Worm (Caenorhabditis elegans) whole organism, L4 larva: Measurements from ENCODE around the gene fbxc-52.
A peak's percentile ranks its signal among the peaks of the same experiment; 100 is the strongest.
"Not testable (repeated sequence)": the region's sequence is repeated elsewhere in the genome, so short reads cannot be mapped to it uniquely, and the experiment has no call there.

ENCODE experiments used
- F26F4.8 ChIP-seq: fragments of 200-800 bp; sonication (Bioruptor generic); conservative IDR thresholded peaks from 2 replicates; pipeline ENCODE4 v1.3.6; 2022; ENCODE audit warnings: missing genetic modification characterization, missing compliant biosample characterization
- hif-1 ChIP-seq, 2 experiments: sonication (generic microtip); optimal IDR thresholded peaks; 2 replicates each; lab custom pipeline; 2016 to 2017; ENCODE audit warnings: missing compliant biosample characterization in 2 of 2, missing genetic modification characterization in 2 of 2, missing genetic modification reagents in 2 of 2, missing genotype in 2 of 2, mild to moderate bottlenecking in 1 of 2
- hlh-11 ChIP-seq: fragments of 200-800 bp; sonication (Bioruptor generic); optimal IDR thresholded peaks from 2 replicates; lab custom pipeline; 2018; ENCODE audit warnings: mild to moderate bottlenecking, missing genetic modification characterization, missing compliant biosample characterization
- hlh-30 ChIP-seq: sonication (generic microtip); optimal IDR thresholded peaks from 2 replicates; lab custom pipeline; 2017; ENCODE audit warnings: antibody characterized with exemption, mild to moderate bottlenecking, missing genetic modification characterization, missing compliant biosample characterization; ENCODE audit not compliant: insufficient read depth
- nhr-102 ChIP-seq: sonication (generic microtip); optimal IDR thresholded peaks from 2 replicates; lab custom pipeline; 2016; ENCODE audit warnings: mild to moderate bottlenecking, missing genetic modification characterization, moderate library complexity, missing compliant biosample characterization
- nhr-25 ChIP-seq: sonication (generic microtip); optimal IDR thresholded peaks from 2 replicates; lab custom pipeline; 2017; ENCODE audit warnings: missing genetic modification characterization, mild to moderate bottlenecking, missing compliant biosample characterization, antibody characterized with exemption, moderate library complexity, borderline replicate concordance; ENCODE audit not compliant: insufficient read depth
- nhr-76 ChIP-seq: fragments of 150-350 bp; optimal IDR thresholded peaks from 2 replicates; lab custom pipeline; 2014; ENCODE audit warnings: missing biosample characterization, missing genetic modification characterization
- unc-62 ChIP-seq, 3 experiments: fragments of 150-350 bp in 1 of 3; sonication (generic microtip); optimal IDR thresholded peaks in 2 of 3; peaks in 1 of 3; 1 replicate in 1 of 3; 2 replicates in 2 of 3; lab custom pipeline; 2014 to 2017; ENCODE audit warnings: missing biosample characterization in 3 of 3, missing genetic modification characterization in 3 of 3, missing genetic modification reagents in 3 of 3, missing genotype in 1 of 3
- zip-2 ChIP-seq: fragments of 150-350 bp; optimal IDR thresholded peaks from 2 replicates; lab custom pipeline; 2014; ENCODE audit warnings: missing biosample characterization, missing genetic modification characterization

The fbxc-52 gene

ce11 chrII:3761599-3761998 lies 44.5 kb downstream of the fbxc-52 start, which contains the start of gene T24E12.6:
TSS of gene T24E12.6 (minus strand) at chrII:3761699.
- TF ChIP-seq unc-62 (GFP tag; optimal IDR thresholded peaks at IDR 0.05 in 1 of 2; lab: Kevin White, UChicago): peak in 1 of 2 experiments; percentile 3
- not testable (repeated sequence) for TF ChIP-seq unc-62 (tag; optimal IDR thresholded peaks at IDR 0.05; lab: Kevin White, UChicago)
- TF ChIP-seq, all 104 proteins: peak for 1; not testable (repeated sequence) for 103

DNA sequence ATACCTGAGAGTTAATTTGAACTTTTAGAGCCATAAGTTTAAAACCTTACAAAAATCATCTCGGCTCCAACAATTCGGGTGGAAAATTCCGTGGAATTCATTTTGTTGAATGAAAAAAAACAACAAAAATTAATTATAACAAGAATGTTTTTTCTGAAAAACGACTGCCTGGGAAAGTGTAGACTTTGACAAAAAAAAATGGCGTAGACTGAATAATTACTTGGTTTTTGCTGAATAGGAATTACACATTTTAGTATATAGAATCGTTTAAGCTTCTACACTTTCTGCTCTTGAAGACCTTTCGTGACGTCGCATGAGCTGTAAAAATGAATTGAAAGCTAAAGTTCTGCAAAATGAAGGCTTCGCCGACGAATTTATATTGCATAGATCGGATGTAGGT lies 47.4 kb downstream of the fbxc-52 start, which contains the start of gene srx-112:
Gene srx-112, minus strand, starts transcription at position 101 of the 400 bp plus-strand sequence.
- TF ChIP-seq F26F4.8 (GFP tag; lab: Robert Waterston, UW) (no peak), nhr-76 (tag; lab: Kevin White, UChicago) (no peak), nhr-102 (tag; lab: Kevin White, UChicago) (no peak), nhr-25 (tag; lab: Kevin White, UChicago) (no peak), hlh-30 (no peak), hlh-11 (tag; lab: Kevin White, UChicago) (no peak), zip-2 (tag; lab: Kevin White, UChicago) (no peak), hif-1 (tag; optimal IDR thresholded peaks at IDR 0.05; lab: Kevin White, UChicago) (no peak)
